Worm (Caenorhabditis elegans) whole organism, L4 larva: ENCODE results near the gene dpff-1.

Experiments used
- Y5F2A.4 ChIP-seq: fragments of 200-800 bp; sonication (Bioruptor generic); optimal IDR thresholded peaks from 2 replicates; lab custom pipeline; 2018; ENCODE audit warnings: mild to moderate bottlenecking, missing genetic modification characterization, missing compliant biosample characterization
- ceh-82 ChIP-seq: sonication (generic microtip); optimal IDR thresholded peaks from 2 replicates; lab custom pipeline; 2017; ENCODE audit warnings: missing biosample characterization, missing genetic modification characterization
- fos-1 ChIP-seq: fragments of 150-350 bp; optimal IDR thresholded peaks from 2 replicates; lab custom pipeline; 2014; ENCODE audit warnings: missing biosample characterization, missing genetic modification characterization
- mep-1 ChIP-seq: fragments of 150-350 bp; sonication (generic microtip); optimal IDR thresholded peaks from 3 replicates; lab custom pipeline; 2014; ENCODE audit warnings: missing biosample characterization, missing genetic modification characterization
- nhr-237 ChIP-seq: sonication (generic microtip); optimal IDR thresholded peaks from 2 replicates; lab custom pipeline; 2017; ENCODE audit warnings: missing biosample characterization, missing genetic modification characterization
- snpc-1.2 ChIP-seq: fragments of 200-800 bp; sonication (Bioruptor generic); IDR thresholded peaks from 2 replicates; pipeline ENCODE4 v1.3.6; 2022; ENCODE audit warnings: missing genetic modification reagents, missing genetic modification characterization, missing compliant biosample characterization
- zag-1 ChIP-seq: fragments of 150-350 bp; optimal IDR thresholded peaks from 2 replicates; lab custom pipeline; 2014; ENCODE audit warnings: missing biosample characterization, missing genetic modification characterization

DNA sequence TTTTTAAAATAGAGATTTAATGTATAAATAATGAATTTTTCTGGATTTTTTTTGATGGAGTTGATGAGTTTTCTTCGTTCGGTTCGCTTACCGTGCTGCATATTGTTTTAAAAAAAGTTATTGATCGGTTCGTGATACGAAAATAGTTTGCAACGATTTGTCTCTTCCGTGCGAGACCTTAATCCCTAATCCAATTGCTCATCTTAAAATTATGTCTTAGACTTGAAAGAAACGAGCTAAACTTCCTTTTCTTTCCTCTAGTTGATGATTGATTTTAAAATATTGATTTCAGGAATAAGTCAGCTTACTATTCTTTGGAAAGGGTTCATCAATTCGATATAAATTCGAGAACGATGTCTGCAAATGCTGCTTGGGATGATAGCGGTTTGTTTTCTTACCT lies 2.3 kb upstream of the dpff-1 start, which contains the start of gene C28H8.3:
- TF ChIP-seq Y5F2A.4 (GFP tag; lab: Kevin White, UChicago) (no peak), fos-1 (tag; lab: Kevin White, UChicago) (no peak), snpc-1.2 (GFP tag; lab: Robert Waterston, UW) (no peak), ceh-82 (tag; lab: Kevin White, UChicago) (no peak), nhr-237 (tag; lab: Kevin White, UChicago) (no peak), zag-1 (tag; lab: Kevin White, UChicago) (no peak), mep-1 (tag; lab: Kevin White, UChicago) (no peak)
